Worm (Caenorhabditis elegans): ENCODE results near the gene srx-8.

DNA sequence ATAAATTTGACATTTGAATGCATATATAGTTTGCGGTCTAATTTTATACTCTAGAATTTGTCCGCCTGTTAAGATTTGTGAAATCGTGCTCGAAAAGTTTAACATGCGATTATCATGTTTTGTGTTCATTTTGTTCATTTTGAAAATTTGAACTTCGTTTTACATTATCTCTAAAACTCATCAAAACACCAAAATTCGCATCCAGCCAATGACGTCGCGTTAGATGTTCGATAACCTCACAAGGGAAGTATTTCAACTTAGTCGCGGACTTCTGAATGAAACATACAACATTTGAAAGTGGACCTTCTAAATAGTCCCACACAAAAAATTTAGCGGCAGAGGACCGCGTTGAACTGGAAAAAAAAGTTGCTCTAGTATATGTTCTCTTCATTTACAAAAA lies 14.5 kb downstream of the srx-8 start:
- no peak for TF ChIP-seq nhr-12 (tag; optimal IDR thresholded peaks at IDR 0.05)
- TF ChIP-seq ztf-11 (tag; optimal IDR thresholded peaks at IDR 0.05), result no peak
- no peak for TF ChIP-seq lin-39 (tag; optimal IDR thresholded peaks at IDR 0.05)
- peak; percentile 68 for TF ChIP-seq elt-1 (tag; optimal IDR thresholded peaks at IDR 0.05)
- no peak for TF ChIP-seq nhr-77 (tag; optimal IDR thresholded peaks at IDR 0.05)
- TF ChIP-seq ama-1 (optimal IDR thresholded peaks at IDR 0.05), result no peak
- no peak for TF ChIP-seq sea-2 (GFP tag; optimal IDR thresholded peaks at IDR 0.05)
- no peak for TF ChIP-seq egl-5 (tag; optimal IDR thresholded peaks at IDR 0.05)
- no peak for TF ChIP-seq daf-12 (tag; optimal IDR thresholded peaks at IDR 0.05)
- TF ChIP-seq tbx-2 (tag; optimal IDR thresholded peaks at IDR 0.05), result no peak

Measured in whole organism, L3 larva.